Fruit fly (Drosophila melanogaster) whole organism, embryonic: Measurements from ENCODE around the gene CG4461.

ENCODE experiments used
- Awh ChIP-seq: fragments of 200-800 bp; sonication (Bioruptor generic); IDR thresholded peaks from 2 replicates; pipeline ENCODE4, ENCODE4 v1.3.6; 2022; ENCODE audit warnings: missing biosample characterization, missing genetic modification characterization
- CG13123 ChIP-seq: fragments of 200-800 bp; sonication (Bioruptor generic); optimal IDR thresholded peaks from 2 replicates; lab custom pipeline; 2016; ENCODE audit warnings: missing biosample characterization, missing genetic modification characterization
- CG13287 ChIP-seq: fragments of 200-800 bp; sonication (Bioruptor generic); IDR thresholded peaks from 2 replicates; pipeline ENCODE4 v1.3.6; 2022; ENCODE audit warnings: missing biosample characterization, missing genetic modification characterization; ENCODE audit not compliant: partially characterized antibody
- CG7357 ChIP-seq: fragments of 200-800 bp; sonication (Bioruptor generic); IDR thresholded peaks from 3 replicates; pipeline ENCODE4 v1.3.6; 2022; ENCODE audit warnings: missing biosample characterization, missing genetic modification characterization
- gsb ChIP-seq: fragments of 200-800 bp; sonication (Bioruptor generic); IDR thresholded peaks from 2 replicates; pipeline ENCODE4 v1.3.6; 2022; ENCODE audit warnings: missing biosample characterization, missing genetic modification characterization
- shn ChIP-seq: fragments of 200-800 bp; sonication (Bioruptor generic); optimal IDR thresholded peaks from 3 replicates; lab custom pipeline; 2016; ENCODE audit warnings: missing biosample characterization, missing genetic modification characterization

The CG4461 gene

dm6 chr3L:9425838-9426237, 50.6 kb downstream of the CG4461 start (continued):
- no peak; the same call in 1 of the 2 replicates for TF ChIP-seq Awh
- no peak for TF ChIP-seq gsb (GFP tag; lab: Robert Waterston, UW)
- no peak for TF ChIP-seq CG13287 (GFP tag; lab: Robert Waterston, UW)
- TF ChIP-seq shn (GFP tag; lab: Kevin White, UChicago) = no peak
- TF ChIP-seq CG13123 (GFP tag; lab: Kevin White, UChicago) = no peak
- no peak for TF ChIP-seq CG7357 (GFP tag; lab: Robert Waterston, UW)
